Fruit fly (Drosophila melanogaster) whole organism, adult: ENCODE data around the gene CG3184.

Source experiments
- CG11617 ChIP-seq: fragments of 200-800 bp; sonication (Bioruptor generic); optimal IDR thresholded peaks from 2 replicates; lab custom pipeline; 2017; ENCODE audit warnings: mild to moderate bottlenecking, missing biosample characterization, missing genetic modification reagents, missing genetic modification characterization
- CG12768 ChIP-seq: fragments of 200-800 bp; sonication (Bioruptor generic); optimal IDR thresholded peaks from 2 replicates; lab custom pipeline; 2017; ENCODE audit warnings: missing biosample characterization, missing genetic modification characterization, mild to moderate bottlenecking, moderate library complexity, missing genetic modification reagents
- CG33017 ChIP-seq: fragments of 200-800 bp; sonication (Bioruptor generic); optimal IDR thresholded peaks from 2 replicates; lab custom pipeline; 2018; ENCODE audit warnings: missing biosample characterization, mild to moderate bottlenecking, missing genetic modification characterization, moderate library complexity
- CG7045 ChIP-seq: fragments of 200-800 bp; sonication (Bioruptor generic); optimal IDR thresholded peaks from 2 replicates; lab custom pipeline; 2017; ENCODE audit warnings: missing biosample characterization, mild to moderate bottlenecking, missing genetic modification characterization
- CG7101 ChIP-seq: fragments of 200-800 bp; sonication (Bioruptor generic); optimal IDR thresholded peaks from 2 replicates; lab custom pipeline; 2018; ENCODE audit warnings: missing biosample characterization, mild to moderate bottlenecking, missing genetic modification characterization, moderate library complexity
- Clk ChIP-seq: fragments of 200-800 bp; sonication (Bioruptor generic); optimal IDR thresholded peaks from 2 replicates; lab custom pipeline; 2017; ENCODE audit warnings: missing biosample characterization, missing genetic modification characterization
- Crg-1 ChIP-seq: fragments of 200-800 bp; sonication (Bioruptor generic); optimal IDR thresholded peaks from 2 replicates; lab custom pipeline; 2016; ENCODE audit warnings: missing biosample characterization, missing genetic modification characterization
- bab1 ChIP-seq: fragments of 200-800 bp; sonication (Bioruptor generic); optimal IDR thresholded peaks from 3 replicates; lab custom pipeline; 2019; ENCODE audit warnings: missing biosample characterization, mild to moderate bottlenecking, missing genetic modification characterization, moderate library complexity
- cic ChIP-seq: fragments of 200-800 bp; sonication (Bioruptor generic); optimal IDR thresholded peaks from 2 replicates; lab custom pipeline; 2017; ENCODE audit warnings: missing biosample characterization, mild to moderate bottlenecking, missing genetic modification characterization, moderate library complexity
- cnc ChIP-seq, 2 experiments: fragments of >200 bp; optimal IDR thresholded peaks; 2 replicates each; lab custom pipeline; 2017
- kay ChIP-seq: fragments of 200-800 bp; sonication (Bioruptor generic); peaks from one replicate; lab custom pipeline; 2016; ENCODE audit warnings: missing biosample characterization, missing genetic modification characterization, borderline replicate concordance
- pad ChIP-seq: fragments of 200-800 bp; sonication (Bioruptor generic); optimal IDR thresholded peaks from 3 replicates; lab custom pipeline; 2017; ENCODE audit warnings: missing biosample characterization, missing genetic modification characterization, mild to moderate bottlenecking, moderate library complexity, missing genetic modification reagents
- tj ChIP-seq: fragments of 200-800 bp; sonication (Bioruptor generic); optimal IDR thresholded peaks from 3 replicates; lab custom pipeline; 2017; ENCODE audit warnings: missing biosample characterization, mild to moderate bottlenecking, missing genetic modification characterization, moderate library complexity

DNA sequence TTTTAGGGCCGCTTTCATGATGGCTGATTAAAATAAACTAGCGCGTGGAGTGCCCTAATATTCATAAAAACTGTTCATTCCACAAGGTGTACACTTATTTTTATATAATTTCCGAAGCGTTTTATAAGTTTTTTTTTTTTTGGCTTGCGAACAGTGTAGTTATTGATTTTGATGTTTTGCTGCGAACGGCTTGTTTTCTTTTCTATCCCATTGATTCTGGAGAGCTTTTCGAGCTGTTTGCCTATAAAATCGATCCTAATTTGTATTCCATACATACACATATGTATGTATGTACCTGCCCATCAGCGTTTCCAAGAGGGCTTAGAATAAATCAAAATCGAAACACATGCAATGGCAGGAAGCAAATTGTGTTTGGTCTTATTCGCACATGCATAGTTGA, 21.7 kb upstream of the CG3184 start:
- TF ChIP-seq CG11617 (GFP tag; lab: Kevin White, UChicago) (no peak), cic (GFP tag; lab: Kevin White, UChicago) (no peak), cnc (optimal IDR thresholded peaks at IDR 0.05; lab: Kevin White, UChicago) (no peak), CG7045 (no peak), CG33017 (tag; lab: Kevin White, UChicago) (no peak), CG12768 (GFP tag; lab: Kevin White, UChicago) (no peak), pad (GFP tag; lab: Kevin White, UChicago) (no peak), tj (GFP tag; lab: Kevin White, UChicago) (no peak), Clk (GFP tag; lab: Kevin White, UChicago) (no peak), Crg-1 (no peak), bab1 (GFP tag; lab: Kevin White, UChicago) (no peak), kay (GFP tag; lab: Kevin White, UChicago) (peak; percentile 64), CG7101 (no peak)
